Fruit fly (Drosophila melanogaster) whole organism, embryonic: ENCODE measurements around the gene CG11436.

ENCODE experiments used
- ATbp ChIP-seq: fragments of 200-800 bp; sonication (Bioruptor generic); optimal IDR thresholded peaks from 2 replicates; lab custom pipeline; 2017; ENCODE audit warnings: missing biosample characterization, mild to moderate bottlenecking, missing genetic modification characterization, missing genetic modification reagents
- BEAF-32 ChIP-seq: fragments of 200-800 bp; sonication (Bioruptor generic); optimal IDR thresholded peaks from 3 replicates; lab custom pipeline; 2017; ENCODE audit warnings: missing biosample characterization, missing genetic modification characterization, mild to moderate bottlenecking, moderate library complexity, missing genetic modification reagents
- C15 ChIP-seq: fragments of 200-800 bp; sonication (Bioruptor generic); IDR thresholded peaks from 3 replicates; pipeline ENCODE4 v1.3.6; 2022; ENCODE audit warnings: missing biosample characterization, missing genetic modification characterization
- CG10565 ChIP-seq: fragments of 200-800 bp; sonication (Bioruptor generic); optimal IDR thresholded peaks from 3 replicates; lab custom pipeline; 2016; ENCODE audit warnings: missing biosample characterization, mild to moderate bottlenecking, missing genetic modification characterization
- CG11247 ChIP-seq: fragments of 200-800 bp; sonication (Bioruptor generic); IDR thresholded peaks from 2 replicates; pipeline ENCODE4 v1.3.6; 2022; ENCODE audit warnings: missing biosample characterization, missing genetic modification characterization
- CG14050 ChIP-seq: fragments of 200-800 bp; sonication (Bioruptor generic); IDR thresholded peaks from 3 replicates; pipeline ENCODE4 v1.3.6; 2022; ENCODE audit warnings: missing biosample characterization, missing genetic modification characterization
- CG17612 ChIP-seq: fragments of 200-800 bp; sonication (Bioruptor generic); IDR thresholded peaks from 2 replicates; pipeline ENCODE4 v1.3.6; 2022; ENCODE audit warnings: missing biosample characterization, missing genetic modification characterization
- CG1792 ChIP-seq: fragments of 200-800 bp; sonication (Bioruptor generic); optimal IDR thresholded peaks from 2 replicates; lab custom pipeline; 2016; ENCODE audit warnings: missing biosample characterization, missing genetic modification characterization
- CG2875 ChIP-seq: fragments of 200-800 bp; sonication (Bioruptor generic); optimal IDR thresholded peaks from 2 replicates; lab custom pipeline; 2017; ENCODE audit warnings: missing biosample characterization, mild to moderate bottlenecking, missing genetic modification characterization, missing genetic modification reagents
- CG30431 ChIP-seq: fragments of 200-800 bp; sonication (Bioruptor generic); optimal IDR thresholded peaks from 2 replicates; lab custom pipeline; 2017; ENCODE audit warnings: missing biosample characterization, missing genetic modification characterization
- CG34422 ChIP-seq: fragments of 200-800 bp; sonication (Bioruptor generic); IDR thresholded peaks from 3 replicates; pipeline ENCODE4 v1.3.6; 2022; ENCODE audit warnings: missing biosample characterization, missing genetic modification characterization
- CG3847 ChIP-seq: fragments of 200-800 bp; sonication (Bioruptor generic); IDR thresholded peaks from 2 replicates; pipeline ENCODE4 v1.3.6; 2022; ENCODE audit warnings: missing biosample characterization, missing genetic modification characterization
- CG42726 ChIP-seq: fragments of 200-800 bp; sonication (Bioruptor generic); IDR thresholded peaks from 2 replicates; pipeline ENCODE4 v1.3.6; 2022; ENCODE audit warnings: missing biosample characterization, missing genetic modification characterization; ENCODE audit not compliant: partially characterized antibody
- CG4328 ChIP-seq: fragments of 200-800 bp; sonication (Bioruptor generic); optimal IDR thresholded peaks from 3 replicates; lab custom pipeline; 2017; ENCODE audit warnings: missing biosample characterization, missing genetic modification reagents, missing genetic modification characterization
- CG4360 ChIP-seq: fragments of 200-800 bp; sonication (Bioruptor generic); IDR thresholded peaks from 2 replicates; pipeline ENCODE4 v1.3.6; 2022; ENCODE audit warnings: missing biosample characterization, missing genetic modification characterization
- CG4707 ChIP-seq: fragments of 200-800 bp; sonication (Bioruptor generic); optimal IDR thresholded peaks from 2 replicates; lab custom pipeline; 2018; ENCODE audit warnings: missing biosample characterization, mild to moderate bottlenecking, missing genetic modification characterization, moderate library complexity
- CG6254 ChIP-seq: fragments of 200-800 bp; sonication (Bioruptor generic); optimal IDR thresholded peaks from 3 replicates; lab custom pipeline; 2017; ENCODE audit warnings: mild to moderate bottlenecking, missing biosample characterization, missing genetic modification reagents, missing genetic modification characterization
- CG7928 ChIP-seq: fragments of 200-800 bp; sonication (Bioruptor generic); optimal IDR thresholded peaks from 2 replicates; lab custom pipeline; 2017; ENCODE audit warnings: missing biosample characterization, mild to moderate bottlenecking, missing genetic modification characterization
- D19A ChIP-seq: fragments of 200-800 bp; optimal IDR thresholded peaks from 3 replicates; lab custom pipeline; 2019; ENCODE audit warnings: missing biosample characterization, mild to moderate bottlenecking, missing genetic modification characterization, moderate library complexity
- Deaf1 ChIP-seq: fragments of 200-800 bp; optimal IDR thresholded peaks from 3 replicates; lab custom pipeline; 2019; ENCODE audit warnings: missing biosample characterization, mild to moderate bottlenecking, missing genetic modification characterization, moderate library complexity
- Dll ChIP-seq: fragments of 200-800 bp; sonication (Bioruptor generic); IDR thresholded peaks from 4 replicates; pipeline ENCODE4 v1.3.6; 2022; ENCODE audit warnings: missing biosample characterization, missing genetic modification characterization; ENCODE audit not compliant: partially characterized antibody
- Eip74EF ChIP-seq, 2 experiments: fragments of 200-800 bp in 1 of 2; fragments of >200 bp in 1 of 2; sonication (Bioruptor generic) in 1 of 2; optimal IDR thresholded peaks; 2 replicates each; lab custom pipeline; 2017 to 2019; ENCODE audit warnings: missing biosample characterization in 2 of 2, missing genetic modification characterization in 2 of 2, mild to moderate bottlenecking in 1 of 2, moderate library complexity in 1 of 2
- Hey ChIP-seq: fragments of 200-800 bp; sonication (Bioruptor generic); optimal IDR thresholded peaks from 3 replicates; lab custom pipeline; 2018; ENCODE audit warnings: missing biosample characterization, mild to moderate bottlenecking, missing genetic modification characterization
- Hmr ChIP-seq: fragments of 200-800 bp; sonication (Bioruptor generic); optimal IDR thresholded peaks from 3 replicates; lab custom pipeline; 2017; ENCODE audit warnings: mild to moderate bottlenecking, missing biosample characterization, missing genetic modification reagents, missing genetic modification characterization
- Hsf ChIP-seq: fragments of 200-800 bp; sonication (Bioruptor generic); optimal IDR thresholded peaks from 3 replicates; lab custom pipeline; 2016; ENCODE audit warnings: missing biosample characterization, missing genetic modification characterization
- Kr ChIP-seq: fragments of 200-800 bp; sonication (Bioruptor generic); optimal IDR thresholded peaks from 2 replicates; lab custom pipeline; 2017; ENCODE audit warnings: missing biosample characterization, mild to moderate bottlenecking, missing genetic modification characterization
- Lhr ChIP-seq: fragments of 200-800 bp; sonication (Bioruptor generic); optimal IDR thresholded peaks from 3 replicates; lab custom pipeline; 2017; ENCODE audit warnings: mild to moderate bottlenecking, missing biosample characterization, missing genetic modification reagents, missing genetic modification characterization
- Lpt ChIP-seq: fragments of >200 bp; optimal IDR thresholded peaks from 2 replicates; lab custom pipeline; 2018; ENCODE audit warnings: missing biosample characterization, missing genetic modification characterization
- Poxn ChIP-seq: fragments of 200-800 bp; sonication (Bioruptor generic); IDR thresholded peaks from 2 replicates; pipeline ENCODE4 v1.3.6; 2022; ENCODE audit warnings: missing biosample characterization, missing genetic modification characterization
- Sry-δ ChIP-seq: fragments of 200-800 bp; sonication (Bioruptor generic); optimal IDR thresholded peaks from 2 replicates; lab custom pipeline; 2016; ENCODE audit warnings: missing biosample characterization, missing genetic modification characterization
- abd-A ChIP-seq: fragments of 200-800 bp; sonication (Bioruptor generic); optimal IDR thresholded peaks from 3 replicates; lab custom pipeline; 2019; ENCODE audit warnings: missing biosample characterization, mild to moderate bottlenecking, missing genetic modification characterization, moderate library complexity
- cato ChIP-seq: fragments of 200-800 bp; sonication (Bioruptor generic); optimal IDR thresholded peaks from 2 replicates; lab custom pipeline; 2016; ENCODE audit warnings: missing biosample characterization, missing genetic modification characterization, borderline replicate concordance
- dimm ChIP-seq: fragments of 200-800 bp; sonication (Bioruptor generic); IDR thresholded peaks from 2 replicates; pipeline ENCODE4 v1.3.6; 2022; ENCODE audit warnings: missing biosample characterization, missing genetic modification characterization
- eve ChIP-seq, 2 experiments: fragments of >200 bp; optimal IDR thresholded peaks; 2 replicates each; lab custom pipeline; 2017; ENCODE audit warnings: missing biosample characterization in 2 of 2, missing genetic modification characterization in 2 of 2
- ewg ChIP-seq: fragments of 200-800 bp; sonication (Bioruptor generic); optimal IDR thresholded peaks from 3 replicates; lab custom pipeline; 2017; ENCODE audit warnings: mild to moderate bottlenecking, missing biosample characterization, missing genetic modification reagents, missing genetic modification characterization
- fd102C ChIP-seq: fragments of 200-800 bp; sonication (Bioruptor generic); optimal IDR thresholded peaks from 2 replicates; lab custom pipeline; 2018; ENCODE audit warnings: missing biosample characterization, mild to moderate bottlenecking, missing genetic modification characterization, moderate library complexity
- fd3F ChIP-seq: fragments of 200-800 bp; sonication (Bioruptor generic); optimal IDR thresholded peaks from 2 replicates; lab custom pipeline; 2018; ENCODE audit warnings: missing biosample characterization, mild to moderate bottlenecking, missing genetic modification characterization, moderate library complexity
- gcm2 ChIP-seq: fragments of 200-800 bp; sonication (Bioruptor generic); optimal IDR thresholded peaks from 2 replicates; lab custom pipeline; 2016; ENCODE audit warnings: missing biosample characterization, missing genetic modification characterization
- gfzf ChIP-seq: fragments of 200-800 bp; sonication (Bioruptor generic); optimal IDR thresholded peaks from 2 replicates; lab custom pipeline; 2016; ENCODE audit warnings: missing biosample characterization, mild to moderate bottlenecking, missing genetic modification characterization, moderate library complexity
- gt ChIP-seq: fragments of 200-800 bp; sonication (Bioruptor generic); IDR thresholded peaks from 2 replicates; pipeline ENCODE4 v1.3.6; 2022; ENCODE audit warnings: missing biosample characterization, missing genetic modification characterization
- jigr1 ChIP-seq: fragments of 200-800 bp; sonication (Bioruptor generic); IDR thresholded peaks from 3 replicates; pipeline ENCODE4 v1.3.6; 2022; ENCODE audit warnings: missing biosample characterization, missing genetic modification characterization
- lov ChIP-seq, 2 experiments: fragments of 200-800 bp in 1 of 2; fragments of >200 bp in 1 of 2; sonication (Bioruptor generic) in 1 of 2; IDR thresholded peaks in 1 of 2; optimal IDR thresholded peaks in 1 of 2; 2 replicates in 1 of 2; 3 replicates in 1 of 2; pipeline versions ENCODE4 v1.3.6 to Lab custom; 2017 to 2022; ENCODE audit warnings: missing biosample characterization in 1 of 2, missing genetic modification characterization in 1 of 2
- mirr ChIP-seq: fragments of 200-800 bp; sonication (Bioruptor generic); optimal IDR thresholded peaks from 3 replicates; lab custom pipeline; 2018; ENCODE audit warnings: missing biosample characterization, mild to moderate bottlenecking, missing genetic modification characterization
- peb ChIP-seq: fragments of 200-800 bp; sonication (Bioruptor generic); IDR thresholded peaks from 2 replicates; pipeline ENCODE4 v1.3.6; 2022; ENCODE audit warnings: missing biosample characterization, missing genetic modification characterization
- pnt ChIP-seq: fragments of 200-800 bp; sonication (Bioruptor generic); optimal IDR thresholded peaks from 3 replicates; lab custom pipeline; 2016; ENCODE audit warnings: missing biosample characterization, missing genetic modification characterization
- sens ChIP-seq: fragments of 200-800 bp; sonication (Bioruptor generic); peaks from one replicate; lab custom pipeline; 2016; ENCODE audit warnings: missing biosample characterization, missing genetic modification characterization
- tup ChIP-seq: fragments of 200-800 bp; sonication (Bioruptor generic); optimal IDR thresholded peaks from 2 replicates; lab custom pipeline; 2016; ENCODE audit warnings: missing biosample characterization, mild to moderate bottlenecking, missing genetic modification characterization, moderate library complexity
- wdn ChIP-seq: fragments of 200-800 bp; sonication (Bioruptor generic); IDR thresholded peaks from 2 replicates; pipeline ENCODE4 v1.3.6; 2022; ENCODE audit warnings: missing biosample characterization, missing genetic modification characterization
- zen ChIP-seq: fragments of 200-800 bp; sonication (Bioruptor generic); optimal IDR thresholded peaks from 3 replicates; lab custom pipeline; 2018; ENCODE audit warnings: missing biosample characterization, mild to moderate bottlenecking, missing genetic modification characterization, moderate library complexity
- zfh1 ChIP-seq: fragments of 200-800 bp; sonication (Bioruptor generic); IDR thresholded peaks from 3 replicates; pipeline ENCODE4 v1.3.6; 2022; ENCODE audit warnings: missing biosample characterization, missing genetic modification characterization

Gene CG11436

DNA sequence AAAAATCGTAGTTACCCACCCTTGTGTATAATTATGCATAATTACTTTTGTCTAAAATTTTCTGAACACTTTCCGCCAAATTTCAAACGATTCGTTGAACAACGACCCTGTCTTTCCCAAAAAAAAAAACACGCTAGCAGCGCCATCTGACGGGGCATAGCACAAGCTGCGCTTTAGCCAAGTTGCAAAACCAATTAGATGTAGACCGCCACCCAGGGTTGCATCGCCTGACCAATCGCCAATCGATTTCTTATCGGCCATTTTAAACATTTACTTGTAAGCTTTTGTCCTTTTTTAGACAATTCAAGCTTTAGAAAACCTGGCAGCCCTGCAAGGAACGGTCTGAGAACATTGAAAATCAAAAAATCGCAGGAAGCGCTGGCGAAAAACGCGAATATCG is 21.8 kb downstream of the CG11436 start, which contains the start of gene CG3556 (continued):
- TF ChIP-seq Hsf (GFP tag; lab: Kevin White, UChicago) (peak; percentile 27), CG3847 (GFP tag; lab: Robert Waterston, UW) (peak; percentile 60), CG30431 (no peak), abd-A (tag; lab: Kevin White, UChicago) (no peak), jigr1 (GFP tag; lab: Robert Waterston, UW) (no peak), CG14050 (GFP tag; lab: Robert Waterston, UW) (0 out of 3 replicates have a peak, but pooled peaks have one; percentile 12), ATbp (GFP tag; lab: Kevin White, UChicago) (no peak), CG34422 (GFP tag; lab: Robert Waterston, UW) (peak; percentile 30; the same call in 1 of the 3 replicates), wdn (no peak), CG4707 (no peak), ewg (peak; percentile 51), CG4360 (GFP tag; lab: Robert Waterston, UW) (peak; percentile 11; the same call in 1 of the 2 replicates), gt (GFP tag; lab: Robert Waterston, UW) (no peak), pnt (peak; percentile 10), BEAF-32 (GFP tag; lab: Kevin White, UChicago) (peak; percentile 52), mirr (no peak), lov (optimal IDR thresholded peaks at IDR 0.05; lab: Kevin White, UChicago) (no peak), lov (GFP tag; IDR thresholded peaks at IDR 0.05; lab: Robert Waterston, UW) (peak; percentile 83; the same call in 2 of the 3 replicates), D19A (tag; lab: Kevin White, UChicago) (no peak), eve (GFP tag; optimal IDR thresholded peaks at IDR 0.05; lab: Kevin White, UChicago) (no peak), Hmr (GFP tag; lab: Kevin White, UChicago) (peak; percentile 78), CG42726 (GFP tag; lab: Robert Waterston, UW) (peak; percentile 35; the same call in 1 of the 2 replicates), CG11247 (peak; percentile 67), CG17612 (GFP tag; lab: Robert Waterston, UW) (peak; percentile 31; the same call in 1 of the 2 replicates), CG10565 (GFP tag; lab: Kevin White, UChicago) (no peak), Eip74EF (GFP tag; optimal IDR thresholded peaks at IDR 0.05; lab: Kevin White, UChicago) (no peak), zfh1 (GFP tag; lab: Robert Waterston, UW) (peak; percentile 74), CG2875 (peak; percentile 21), Dll (GFP tag; lab: Robert Waterston, UW) (peak; percentile 58; the same call in 2 of the 4 replicates), Lpt (GFP tag; lab: Kevin White, UChicago) (no peak), zen (tag; lab: Kevin White, UChicago) (peak; percentile 31), tup (GFP tag; lab: Kevin White, UChicago) (no peak), Lhr (peak; percentile 96), gfzf (GFP tag; lab: Kevin White, UChicago) (peak; percentile 76), CG7928 (GFP tag; lab: Kevin White, UChicago) (peak; percentile 68), Poxn (GFP tag; lab: Robert Waterston, UW) (no peak), CG4328 (GFP tag; lab: Kevin White, UChicago) (no peak), CG1792 (GFP tag; lab: Kevin White, UChicago) (peak; percentile 30), Deaf1 (tag; lab: Kevin White, UChicago) (no peak), fd102C (GFP tag; lab: Kevin White, UChicago) (no peak), cato (GFP tag; lab: Kevin White, UChicago) (peak; percentile 18), dimm (GFP tag; lab: Robert Waterston, UW) (no peak), CG6254 (GFP tag; lab: Kevin White, UChicago) (no peak), sens (GFP tag; lab: Kevin White, UChicago) (peak; percentile 26), Hey (no peak), Sry-δ (GFP tag; lab: Kevin White, UChicago) (peak; percentile 70), gcm2 (GFP tag; lab: Kevin White, UChicago) (no peak), C15 (GFP tag; lab: Robert Waterston, UW) (no peak), Kr (GFP tag; lab: Kevin White, UChicago) (no peak), fd3F (no peak), peb (GFP tag; lab: Robert Waterston, UW) (0 out of 2 replicates have a peak, but pooled peaks have one; percentile 22)
